Worm (Caenorhabditis elegans) whole organism, L4/young adult: ENCODE results near the gene F14H12.6.

Experiments used
- W03F9.2 ChIP-seq: fragments of 150-350 bp; optimal IDR thresholded peaks from 2 replicates; lab custom pipeline; 2014; ENCODE audit warnings: missing biosample characterization, missing genetic modification characterization
- dao-5 ChIP-seq: sonication (generic microtip); optimal IDR thresholded peaks from 2 replicates; lab custom pipeline; 2016; ENCODE audit warnings: missing genotype, missing genetic modification characterization, moderate library complexity, missing compliant biosample characterization
- him-1 ChIP-seq: sonication (generic microtip); optimal IDR thresholded peaks from 2 replicates; lab custom pipeline; 2016; ENCODE audit warnings: missing genotype, missing genetic modification reagents, missing genetic modification characterization, missing compliant biosample characterization

ce11 chrX:4363200-4363599 lies 5.8 kb upstream of the F14H12.6 start, which contains the start of gene F14H12.17:
- no peak for TF ChIP-seq him-1
- TF ChIP-seq W03F9.2 (tag; lab: Kevin White, UChicago) = no peak
- TF ChIP-seq dao-5 (tag; lab: Kevin White, UChicago) = no peak
